Worm (Caenorhabditis elegans) whole organism, L2 larva: ENCODE data around the gene srh-148.
"Not testable (repeated sequence)": the region's sequence is repeated elsewhere in the genome, so short reads cannot be mapped to it uniquely, and the experiment has no call there.

ENCODE experiments used
- ceh-16 ChIP-seq: fragments of 150-350 bp; optimal IDR thresholded peaks from 2 replicates; lab custom pipeline; 2014; ENCODE audit warnings: missing biosample characterization, missing genetic modification characterization
- nhr-77 ChIP-seq: fragments of 150-350 bp; optimal IDR thresholded peaks from 2 replicates; lab custom pipeline; 2014; ENCODE audit warnings: missing biosample characterization, missing genetic modification characterization
- peb-1 ChIP-seq: fragments of 150-350 bp; optimal IDR thresholded peaks from 2 replicates; lab custom pipeline; 2014; ENCODE audit warnings: missing biosample characterization, missing genetic modification characterization

Gene srh-148

ce11 chrV:15807420-15807819, 50.8 kb downstream of the srh-148 start, which contains the start of gene srsx-38:
srsx-38 (minus strand) TSS chrV:15807520.
- TF ChIP-seq peb-1; nhr-77 (tag; lab: Kevin White, UChicago); ceh-16: not testable (repeated sequence)
